Fruit fly (Drosophila melanogaster) whole organism, embryonic: ENCODE measurements around the gene GNBP3.

ENCODE experiments used
- Abd-B ChIP-seq: fragments of 200-800 bp; sonication (Bioruptor generic); optimal IDR thresholded peaks from 2 replicates; lab custom pipeline; 2018; ENCODE audit warnings: missing biosample characterization, mild to moderate bottlenecking, missing genetic modification characterization, moderate library complexity
- CG12219 ChIP-seq: fragments of 200-800 bp; sonication (Bioruptor generic); optimal IDR thresholded peaks from 3 replicates; lab custom pipeline; 2018; ENCODE audit warnings: missing biosample characterization, mild to moderate bottlenecking, missing genetic modification characterization
- CG12236 ChIP-seq: fragments of 200-800 bp; sonication (Bioruptor generic); optimal IDR thresholded peaks from 2 replicates; lab custom pipeline; 2016; ENCODE audit warnings: missing biosample characterization, missing genetic modification characterization
- CG31365 ChIP-seq: fragments of 200-800 bp; sonication (Bioruptor generic); optimal IDR thresholded peaks from 2 replicates; lab custom pipeline; 2018; ENCODE audit warnings: missing biosample characterization, mild to moderate bottlenecking, missing genetic modification characterization
- Sox102F ChIP-seq: fragments of 200-800 bp; sonication (Bioruptor generic); optimal IDR thresholded peaks from 2 replicates; lab custom pipeline; 2018; ENCODE audit warnings: missing biosample characterization, mild to moderate bottlenecking, missing genetic modification characterization, moderate library complexity
- Tbp ChIP-seq: fragments of >200 bp; optimal IDR thresholded peaks from 2 replicates; lab custom pipeline; 2018; ENCODE audit warnings: missing biosample characterization, missing genetic modification characterization
- dati ChIP-seq: fragments of 200-800 bp; sonication (Bioruptor generic); IDR thresholded peaks from 2 replicates; pipeline ENCODE4 v1.3.6; 2022; ENCODE audit warnings: missing biosample characterization, missing genetic modification characterization

dm6 chr3L:8986582-8986981, 31.8 kb downstream of the GNBP3 start, which contains the start of gene CG5068:
- TF ChIP-seq Sox102F (GFP tag; lab: Kevin White, UChicago) (no peak), CG12236 (no peak), Abd-B (no peak), dati (GFP tag; lab: Robert Waterston, UW) (no peak), CG12219 (GFP tag; lab: Kevin White, UChicago) (no peak), CG31365 (tag; lab: Kevin White, UChicago) (no peak), Tbp (GFP tag; lab: Kevin White, UChicago) (no peak)
